Fruit fly (Drosophila melanogaster): ENCODE results near the gene Prps.

Gene Prps

DNA sequence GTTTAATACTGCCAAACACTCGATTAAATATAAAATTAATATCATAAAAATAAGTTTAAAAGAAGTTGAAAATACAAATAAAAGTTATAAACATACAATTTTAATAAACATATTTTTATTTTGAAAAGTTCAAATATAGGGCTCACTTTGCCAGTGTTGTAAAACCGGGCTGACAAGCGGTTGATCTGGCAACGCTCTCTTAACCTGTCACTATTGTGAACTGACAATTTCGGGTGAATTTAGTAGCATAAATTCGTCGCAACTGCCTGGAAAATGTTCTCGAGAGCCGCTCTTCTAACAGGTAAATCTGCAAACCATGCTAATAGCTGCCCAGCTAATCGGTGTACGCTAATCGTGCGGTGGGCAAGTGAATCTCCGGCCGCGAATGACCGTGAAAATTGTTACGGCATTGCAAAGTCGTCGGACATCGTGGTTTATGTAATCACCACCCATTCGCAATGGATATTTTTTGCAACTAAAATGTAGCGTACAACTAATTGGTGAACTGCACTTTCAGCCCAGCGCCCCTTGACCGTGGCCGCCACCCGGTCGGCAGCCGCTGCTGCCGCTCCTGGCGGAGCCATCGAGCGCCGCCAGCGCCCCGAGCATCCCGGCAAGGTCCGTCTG is 33.4 kb upstream of the Prps start, which contains the start of gene ATPsynB:
Gene ATPsynB (plus strand): TSS at position 205 of the 627 bp plus-strand sequence.
- TF ChIP-seq CG3065 (GFP tag; optimal IDR thresholded peaks at IDR 0.05) (no peak), stwl (tag; optimal IDR thresholded peaks at IDR 0.05) (peak; percentile 93), chn (GFP tag; optimal IDR thresholded peaks at IDR 0.05) (peak; percentile 5), CG34422 (GFP tag; IDR thresholded peaks at IDR 0.05) (peak; percentile 51; the same call in 1 of the 3 replicates), CG12155 (GFP tag; optimal IDR thresholded peaks at IDR 0.05) (peak; percentile 39), CG2120 (GFP tag; optimal IDR thresholded peaks at IDR 0.05) (peak; percentile 47), CG2889 (GFP tag; IDR thresholded peaks at IDR 0.05) (no peak), CG1024 (GFP tag; IDR thresholded peaks at IDR 0.05) (0 out of 2 replicates have a peak, but pooled peaks have one; percentile 9), YL-1 (GFP tag; optimal IDR thresholded peaks at IDR 0.05) (peak; percentile 97), sug (tag; optimal IDR thresholded peaks at IDR 0.05) (peak; percentile 61), CG15696 (tag; optimal IDR thresholded peaks at IDR 0.05) (no peak), CG4424 (GFP tag; optimal IDR thresholded peaks at IDR 0.05) (peak; percentile 54), D (optimal IDR thresholded peaks at IDR 0.05) (no peak), D (GFP tag; optimal IDR thresholded peaks at IDR 0.05) (no peak), trem (tag; optimal IDR thresholded peaks at IDR 0.05) (peak; percentile 57), gro (GFP tag; optimal IDR thresholded peaks at IDR 0.05) (peak; percentile 19), nmo (GFP tag; optimal IDR thresholded peaks at IDR 0.05) (peak; percentile 50), kay (GFP tag; optimal IDR thresholded peaks at IDR 0.05) (no peak), CG3847 (GFP tag; IDR thresholded peaks at IDR 0.05) (peak; percentile 87), CG12391 (tag; optimal IDR thresholded peaks at IDR 0.05) (peak; percentile 35), slbo (GFP tag; IDR thresholded peaks at IDR 0.05) (peak; percentile 49; the same call in 1 of the 2 replicates), ftz-f1 (GFP tag; optimal IDR thresholded peaks at IDR 0.05) (peak; percentile 34), croc (GFP tag; conservative IDR thresholded peaks at IDR 0.05) (no peak), bsh (GFP tag; optimal IDR thresholded peaks at IDR 0.05) (no peak), CG18764 (GFP tag; optimal IDR thresholded peaks at IDR 0.05) (no peak), z (GFP tag; IDR thresholded peaks at IDR 0.05) (0 out of 3 replicates have a peak, but pooled peaks have one; percentile 13), Bteb2 (GFP tag; optimal IDR thresholded peaks at IDR 0.05) (no peak), Pdp1 (GFP tag; optimal IDR thresholded peaks at IDR 0.05) (peak; percentile 3 to 99), knrl (GFP tag; IDR thresholded peaks at IDR 0.05; ENCODE audit: partially characterized antibody) (peak; percentile 32; the same call in 1 of the 3 replicates), CG12942 (GFP tag; optimal IDR thresholded peaks at IDR 0.05) (peak; percentile 19), Dek (tag; optimal IDR thresholded peaks at IDR 0.05) (peak; percentile 1), usp (GFP tag; optimal IDR thresholded peaks at IDR 0.05) (no peak), CG14441 (GFP tag; IDR thresholded peaks at IDR 0.05) (no peak), CG17829 (tag; optimal IDR thresholded peaks at IDR 0.05) (peak; percentile 39), CG15514 (GFP tag; optimal IDR thresholded peaks at IDR 0.05) (peak; percentile 81), zf30C (GFP tag; optimal IDR thresholded peaks at IDR 0.05) (no peak), CG3995 (GFP tag; optimal IDR thresholded peaks at IDR 0.05) (peak; percentile 38), Poxn (GFP tag; IDR thresholded peaks at IDR 0.05) (no peak), CG9797 (GFP tag; optimal IDR thresholded peaks at IDR 0.05) (peak; percentile 39), Dll (GFP tag; IDR thresholded peaks at IDR 0.05; ENCODE audit: partially characterized antibody) (0 out of 4 replicates have a peak, but pooled peaks have one; percentile 11), CG8281 (tag; optimal IDR thresholded peaks at IDR 0.05) (no peak), bbx (GFP tag; IDR thresholded peaks at IDR 0.05; ENCODE audit: partially characterized antibody) (peak; percentile 50; the same call in 1 of the 2 replicates), dpn (GFP tag; optimal IDR thresholded peaks at IDR 0.05) (peak in 1 of 2 experiments; percentile 31), CG17361 (GFP tag; IDR thresholded peaks at IDR 0.05) (peak; percentile 31; the same call in 1 of the 3 replicates), HmgZ (tag; optimal IDR thresholded peaks at IDR 0.05) (peak; percentile 53), CG10267 (tag; optimal IDR thresholded peaks at IDR 0.05) (peak; percentile 98), row (GFP tag; IDR thresholded peaks at IDR 0.05) (peak; percentile 24; the same call in 1 of the 3 replicates), E2f2 (GFP tag; IDR thresholded peaks at IDR 0.05) (peak; percentile 98), tgo (GFP tag; IDR thresholded peaks at IDR 0.05) (no peak; the same call in 2 of the 3 replicates)

Measured in whole organism, embryonic.